Fruit fly (Drosophila melanogaster) ovary, adult (tissue): Measurements from ENCODE around the gene fuss.
A peak's percentile ranks its signal among the peaks of the same experiment; 100 is the strongest.

Experiments
- CG17801 ChIP-seq: fragments of 200-800 bp; optimal IDR thresholded peaks from 2 replicates; lab custom pipeline; 2019; ENCODE audit warnings: missing biosample characterization, mild to moderate bottlenecking, missing genetic modification characterization, moderate library complexity; ENCODE audit not compliant: partially characterized antibody

fuss gene

DNA sequence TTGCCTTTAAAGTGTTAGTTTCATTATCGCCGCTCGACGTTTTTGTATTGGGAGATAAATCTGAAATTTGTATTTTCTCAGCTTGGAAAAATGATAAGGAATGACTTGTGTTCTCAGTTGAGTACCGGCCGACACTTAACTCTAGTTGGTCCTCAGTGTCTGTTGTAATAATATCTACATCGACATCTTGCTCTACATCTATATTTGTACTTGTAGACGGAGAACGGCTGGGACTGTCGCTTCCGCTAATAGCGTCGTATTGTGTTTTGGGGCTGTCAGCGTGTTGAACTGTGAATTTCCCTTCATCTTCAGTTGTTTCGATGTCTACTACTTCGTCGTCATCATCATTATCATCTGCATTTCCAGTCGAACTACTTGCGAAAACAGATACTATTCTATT, 14.6 kb downstream of the fuss start:
- TF ChIP-seq CG17801, result no peak

DNA sequence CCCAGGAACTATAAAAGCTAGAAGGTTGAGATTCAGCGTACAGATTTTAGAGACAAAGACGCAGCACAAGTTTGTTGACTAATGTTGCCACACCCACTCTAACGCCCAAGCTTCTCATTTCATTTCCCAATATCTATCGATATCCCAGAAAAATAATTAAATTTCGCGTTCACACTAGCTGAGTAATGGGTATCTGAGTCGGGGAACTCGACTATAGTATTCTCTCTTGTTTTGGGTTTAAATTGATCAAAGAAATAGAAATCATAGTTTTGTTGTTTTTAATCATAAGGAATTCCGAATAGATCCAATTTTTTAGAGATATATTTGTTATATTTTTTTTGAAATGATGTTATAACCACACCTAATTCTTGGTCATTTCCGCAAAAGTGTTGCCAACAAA, 15.1 kb downstream of the fuss start:
- TF ChIP-seq CG17801, result no peak

- TF ChIP-seq CG17801, result no peak
These were observed 17.2 kb downstream of the fuss start for dm6 chr4:961045-961576.

DNA sequence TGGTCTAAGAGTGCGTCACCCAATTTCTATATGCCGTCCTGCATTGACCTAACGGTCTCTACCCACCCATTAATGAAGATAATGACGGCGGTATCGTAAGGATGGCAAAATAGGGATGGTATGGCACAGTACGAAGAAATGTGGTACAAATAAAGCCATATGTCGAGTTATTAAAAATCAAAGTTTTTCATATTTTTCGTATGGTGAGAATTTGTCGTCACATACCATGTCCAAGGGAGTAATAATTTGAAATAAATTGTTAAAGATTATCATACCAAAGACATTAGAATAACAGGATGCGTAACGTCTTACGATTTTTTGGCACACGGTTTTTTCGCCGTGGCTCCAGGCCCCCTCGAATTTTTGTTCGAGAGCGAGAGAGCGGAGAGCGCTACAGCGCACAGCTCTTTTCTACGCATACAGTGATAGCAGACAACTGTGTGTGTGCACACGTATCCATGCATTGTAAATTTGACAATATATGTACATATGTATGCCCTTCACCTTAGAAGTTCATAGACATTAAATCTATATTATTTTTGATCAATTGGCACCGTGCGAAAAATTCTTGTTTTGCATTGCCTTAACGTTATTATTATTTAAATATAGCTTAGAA, 18.3 kb downstream of the fuss start:
- no peak for TF ChIP-seq CG17801

DNA sequence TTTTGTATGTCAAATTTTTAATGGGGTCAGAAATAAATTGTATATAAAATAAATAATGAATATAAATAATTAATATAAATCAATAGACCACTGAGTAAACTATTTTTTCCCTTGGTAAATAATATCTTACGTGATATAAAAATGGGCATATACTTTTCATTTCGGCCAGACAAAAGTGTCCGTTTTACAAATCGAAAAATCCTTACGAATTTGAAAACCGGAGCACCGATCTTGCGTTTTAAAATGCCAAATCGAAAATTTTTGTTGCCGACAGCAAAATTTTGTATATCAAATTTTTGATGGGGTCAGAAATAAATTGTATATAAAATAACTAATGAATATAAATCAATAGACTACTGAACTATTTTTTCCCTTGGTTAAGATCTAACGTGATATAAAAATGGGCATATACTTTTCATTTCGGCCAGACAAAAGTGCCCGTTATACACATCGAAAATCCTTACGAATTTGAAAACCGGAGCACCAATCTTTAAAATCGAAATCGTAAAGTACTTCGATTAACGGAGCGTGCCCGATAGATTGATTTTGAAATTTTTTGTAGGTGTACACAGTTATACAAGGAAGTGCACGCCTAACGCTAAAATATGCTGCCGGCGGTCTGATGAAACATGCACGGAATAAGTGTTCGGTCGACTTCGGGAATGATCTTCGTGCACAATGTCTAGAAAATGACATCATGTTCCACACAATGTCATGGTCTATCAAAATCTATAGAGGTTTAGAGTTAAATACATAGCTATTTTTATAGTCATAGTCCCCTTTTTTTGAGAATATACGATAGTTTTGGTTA, 19.0 kb downstream of the fuss start:
- TF ChIP-seq CG17801, result no peak

- peak; percentile 47 for TF ChIP-seq CG17801
These were observed 20.1 kb downstream of the fuss start, which contains the start of gene 4E-T for dm6 chr4:958093-958649. TSS of gene 4E-T (minus strand) at chr4:958392.

- TF ChIP-seq CG17801, result no peak
These were observed 29.0 kb downstream of the fuss start for dm6 chr4:949313-949712.

DNA sequence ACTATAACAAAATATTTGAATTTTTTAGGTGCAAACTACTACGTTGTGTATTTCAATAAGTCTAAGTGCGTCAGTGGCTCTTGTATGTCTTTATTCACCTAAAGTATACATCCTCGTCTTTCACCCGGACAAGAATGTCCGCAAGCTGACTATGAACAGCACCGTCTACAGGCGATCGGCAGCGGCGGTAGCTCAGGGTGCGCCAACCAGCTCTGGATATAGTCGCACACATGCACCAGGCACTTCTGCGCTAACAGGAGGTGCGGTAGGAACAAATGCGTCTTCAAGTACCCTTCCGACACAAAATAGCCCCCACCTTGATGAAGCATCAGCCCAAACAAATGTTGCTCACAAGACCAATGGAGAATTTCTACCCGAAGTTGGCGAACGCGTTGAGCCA, 32.1 kb downstream of the fuss start:
- TF ChIP-seq CG17801, result no peak

- no peak for TF ChIP-seq CG17801
These were observed 33.9 kb downstream of the fuss start for dm6 chr4:944354-944753.

DNA sequence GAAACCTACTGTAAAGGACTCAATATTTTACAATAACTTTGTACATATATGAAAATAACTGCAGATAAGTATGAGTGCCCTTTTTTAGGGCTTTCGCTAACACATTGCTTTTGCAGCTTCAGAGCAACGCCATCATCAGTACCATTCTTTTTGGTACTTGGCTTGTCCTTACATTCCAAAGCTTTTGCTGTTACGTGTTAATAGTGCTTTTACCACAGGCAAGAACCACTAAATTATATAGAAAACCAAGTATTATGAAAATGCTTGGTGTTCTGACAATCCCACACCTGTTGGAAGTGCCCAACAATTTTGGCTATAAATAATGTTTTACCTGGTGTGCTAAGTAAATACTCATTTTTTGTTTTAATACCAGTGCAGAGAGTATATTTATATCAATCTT, 41.2 kb downstream of the fuss start:
- no peak for TF ChIP-seq CG17801

- no peak for TF ChIP-seq CG17801
These were observed 42.0 kb downstream of the fuss start, which contains the start of gene mGluR for dm6 chr4:936036-936869. TSS of gene mGluR (plus strand) at chr4:936819.

dm6 chr4:930311-931198, 47.7 kb downstream of the fuss start, which contains the start of gene eIF4G1:
TSS of gene eIF4G1 (minus strand) at chr4:930715.
- TF ChIP-seq CG17801, result no peak

DNA sequence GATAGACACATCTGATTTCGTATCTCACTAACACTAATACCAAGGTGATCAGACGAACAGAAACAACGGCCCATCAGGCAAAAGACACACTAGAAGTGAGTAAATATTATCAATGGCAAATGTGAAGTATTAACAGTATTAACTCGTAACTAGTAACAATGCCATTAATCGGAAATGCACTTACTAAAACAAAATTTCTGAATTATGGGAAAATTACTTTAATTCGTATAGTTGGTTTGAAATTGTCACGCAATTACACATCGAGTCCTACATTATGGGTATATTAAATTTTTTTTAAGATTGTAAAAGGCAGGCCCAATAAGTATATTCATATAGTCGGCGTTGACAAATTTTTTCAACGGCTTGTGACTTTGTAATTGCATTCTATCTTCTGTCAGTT, 55.7 kb downstream of the fuss start:
- no peak for TF ChIP-seq CG17801
